Fruit fly (Drosophila melanogaster) whole organism, embryonic: ENCODE measurements around the gene dls.

Experiments used
- ATbp ChIP-seq: fragments of 200-800 bp; sonication (Bioruptor generic); optimal IDR thresholded peaks from 2 replicates; lab custom pipeline; 2017; ENCODE audit warnings: missing biosample characterization, mild to moderate bottlenecking, missing genetic modification characterization, missing genetic modification reagents
- Antp ChIP-seq: fragments of 200-800 bp; sonication (Bioruptor generic); optimal IDR thresholded peaks from 3 replicates; lab custom pipeline; 2016; ENCODE audit warnings: missing biosample characterization, missing genetic modification characterization
- Bteb2 ChIP-seq: fragments of 200-800 bp; sonication (Bioruptor generic); optimal IDR thresholded peaks from 2 replicates; lab custom pipeline; 2016; ENCODE audit warnings: missing biosample characterization, missing genetic modification characterization
- C15 ChIP-seq: fragments of 200-800 bp; sonication (Bioruptor generic); IDR thresholded peaks from 3 replicates; pipeline ENCODE4 v1.3.6; 2022; ENCODE audit warnings: missing biosample characterization, missing genetic modification characterization
- CG10654 ChIP-seq: fragments of 200-800 bp; sonication (Bioruptor generic); optimal IDR thresholded peaks from 2 replicates; lab custom pipeline; 2016; ENCODE audit warnings: missing biosample characterization, missing genetic modification characterization
- CG10959 ChIP-seq: fragments of 200-800 bp; sonication (Bioruptor generic); IDR thresholded peaks from 2 replicates; pipeline ENCODE4 v1.3.6; 2022; ENCODE audit warnings: missing biosample characterization, missing genetic modification characterization
- CG11695 ChIP-seq: fragments of 200-800 bp; sonication (Bioruptor generic); IDR thresholded peaks from 3 replicates; pipeline ENCODE4 v1.3.6; 2022; ENCODE audit warnings: missing biosample characterization, missing genetic modification characterization
- CG11696 ChIP-seq: fragments of 200-800 bp; sonication (Bioruptor generic); IDR thresholded peaks from 2 replicates; pipeline ENCODE4 v1.3.6; 2022; ENCODE audit warnings: missing biosample characterization, missing genetic modification characterization
- CG12155 ChIP-seq: fragments of 200-800 bp; sonication (Bioruptor generic); optimal IDR thresholded peaks from 3 replicates; lab custom pipeline; 2016; ENCODE audit warnings: missing biosample characterization, missing genetic modification characterization
- CG15696 ChIP-seq: fragments of 200-800 bp; sonication (Bioruptor generic); optimal IDR thresholded peaks from 2 replicates; lab custom pipeline; 2019; ENCODE audit warnings: missing biosample characterization, mild to moderate bottlenecking, missing genetic modification characterization, moderate library complexity
- CG17361 ChIP-seq: fragments of 200-800 bp; sonication (Bioruptor generic); IDR thresholded peaks from 3 replicates; pipeline ENCODE4 v1.3.6; 2022; ENCODE audit warnings: missing biosample characterization, missing genetic modification characterization
- CG2129 ChIP-seq: fragments of 200-800 bp; sonication (Bioruptor generic); IDR thresholded peaks from 2 replicates; pipeline ENCODE4 v1.3.6; 2022; ENCODE audit warnings: missing biosample characterization, missing genetic modification characterization; ENCODE audit not compliant: partially characterized antibody
- CG2678 ChIP-seq: fragments of 200-800 bp; sonication (Bioruptor generic); optimal IDR thresholded peaks from 3 replicates; lab custom pipeline; 2019; ENCODE audit warnings: missing biosample characterization, mild to moderate bottlenecking, missing genetic modification characterization, moderate library complexity
- CG30403 ChIP-seq: fragments of 200-800 bp; sonication (Bioruptor generic); optimal IDR thresholded peaks from 3 replicates; lab custom pipeline; 2016; ENCODE audit warnings: missing biosample characterization, missing genetic modification characterization
- CG31441 ChIP-seq: fragments of 200-800 bp; sonication (Bioruptor generic); IDR thresholded peaks from 2 replicates; pipeline ENCODE4 v1.3.6; 2022; ENCODE audit warnings: missing biosample characterization, missing genetic modification characterization
- CG6272 ChIP-seq: fragments of 200-800 bp; sonication (Bioruptor generic); IDR thresholded peaks from 2 replicates; pipeline ENCODE4 v1.3.6; 2022; ENCODE audit warnings: missing biosample characterization, missing genetic modification characterization
- CG7556 ChIP-seq: fragments of 200-800 bp; sonication (Bioruptor generic); optimal IDR thresholded peaks from 2 replicates; lab custom pipeline; 2017; ENCODE audit warnings: missing biosample characterization, mild to moderate bottlenecking, missing genetic modification characterization
- CG7928 ChIP-seq: fragments of 200-800 bp; sonication (Bioruptor generic); optimal IDR thresholded peaks from 2 replicates; lab custom pipeline; 2017; ENCODE audit warnings: missing biosample characterization, mild to moderate bottlenecking, missing genetic modification characterization
- CG8924 ChIP-seq: fragments of 200-800 bp; optimal IDR thresholded peaks from 3 replicates; lab custom pipeline; 2019; ENCODE audit warnings: missing biosample characterization, mild to moderate bottlenecking, missing genetic modification characterization, moderate library complexity
- Chrac-16 ChIP-seq: fragments of 200-800 bp; sonication (Bioruptor generic); optimal IDR thresholded peaks from 3 replicates; lab custom pipeline; 2016; ENCODE audit warnings: missing biosample characterization, missing genetic modification characterization
- Dll ChIP-seq: fragments of 200-800 bp; sonication (Bioruptor generic); IDR thresholded peaks from 4 replicates; pipeline ENCODE4 v1.3.6; 2022; ENCODE audit warnings: missing biosample characterization, missing genetic modification characterization; ENCODE audit not compliant: partially characterized antibody
- HLH54F ChIP-seq: fragments of 200-800 bp; sonication (Bioruptor generic); optimal IDR thresholded peaks from 3 replicates; lab custom pipeline; 2016; ENCODE audit warnings: missing biosample characterization, missing genetic modification characterization
- HLHmδ ChIP-seq: fragments of 200-800 bp; sonication (Bioruptor generic); optimal IDR thresholded peaks from 2 replicates; lab custom pipeline; 2018; ENCODE audit warnings: missing biosample characterization, mild to moderate bottlenecking, missing genetic modification characterization, moderate library complexity
- Nf-YB ChIP-seq: fragments of 200-800 bp; sonication (Bioruptor generic); optimal IDR thresholded peaks from 3 replicates; lab custom pipeline; 2019; ENCODE audit warnings: missing biosample characterization, mild to moderate bottlenecking, missing genetic modification characterization, moderate library complexity
- Six4 ChIP-seq: fragments of 200-800 bp; sonication (Bioruptor generic); optimal IDR thresholded peaks from 2 replicates; lab custom pipeline; 2016; ENCODE audit warnings: missing biosample characterization, missing genetic modification characterization
- Spps ChIP-seq: fragments of 200-800 bp; sonication (Bioruptor generic); optimal IDR thresholded peaks from 2 replicates; lab custom pipeline; 2018; ENCODE audit warnings: missing biosample characterization, mild to moderate bottlenecking, missing genetic modification characterization
- Trl ChIP-seq, 3 experiments: fragments of >200 bp in 2 of 3; fragments of 200-800 bp in 1 of 3; sonication (Bioruptor generic) in 1 of 3; optimal IDR thresholded peaks; 2 replicates in 1 of 3; 3 replicates in 2 of 3; lab custom pipeline; 2016 to 2017; ENCODE audit warnings: missing biosample characterization in 1 of 3, missing genetic modification characterization in 1 of 3
- Vsx1 ChIP-seq: fragments of 200-800 bp; sonication (Bioruptor generic); optimal IDR thresholded peaks from 2 replicates; lab custom pipeline; 2017; ENCODE audit warnings: missing biosample characterization, mild to moderate bottlenecking, missing genetic modification characterization, missing genetic modification reagents
- YL-1 ChIP-seq: fragments of 200-800 bp; sonication (Bioruptor generic); optimal IDR thresholded peaks from 3 replicates; lab custom pipeline; 2017; ENCODE audit warnings: missing biosample characterization, mild to moderate bottlenecking, missing genetic modification characterization
- al ChIP-seq: fragments of 200-800 bp; sonication (Bioruptor generic); IDR thresholded peaks from 2 replicates; pipeline ENCODE4 v1.3.6; 2022; ENCODE audit warnings: missing biosample characterization, missing genetic modification characterization
- amos ChIP-seq: fragments of 200-800 bp; sonication (Bioruptor generic); IDR thresholded peaks from 2 replicates; pipeline ENCODE4 v1.3.6; 2022; ENCODE audit warnings: missing biosample characterization, missing genetic modification characterization; ENCODE audit not compliant: partially characterized antibody
- aop ChIP-seq: fragments of 200-800 bp; sonication (Bioruptor generic); IDR thresholded peaks from 2 replicates; pipeline ENCODE4 v1.3.6; 2022; ENCODE audit warnings: missing biosample characterization, missing genetic modification characterization
- btn ChIP-seq: fragments of 200-800 bp; sonication (Bioruptor generic); optimal IDR thresholded peaks from 2 replicates; lab custom pipeline; 2016; ENCODE audit warnings: missing biosample characterization, missing genetic modification characterization
- caup ChIP-seq: fragments of 200-800 bp; sonication (Bioruptor generic); optimal IDR thresholded peaks from 3 replicates; lab custom pipeline; 2017; ENCODE audit warnings: missing biosample characterization, mild to moderate bottlenecking, missing genetic modification characterization, moderate library complexity; ENCODE audit not compliant: severe bottlenecking
- chm ChIP-seq: fragments of 200-800 bp; sonication (Bioruptor generic); IDR thresholded peaks from 2 replicates; pipeline ENCODE4 v1.3.6; 2022; ENCODE audit warnings: missing biosample characterization, missing genetic modification characterization
- danr ChIP-seq: fragments of 200-800 bp; sonication (Bioruptor generic); IDR thresholded peaks from 2 replicates; pipeline ENCODE4 v1.3.6; 2022; ENCODE audit warnings: missing biosample characterization, missing genetic modification characterization
- dmrt11E ChIP-seq: fragments of 200-800 bp; sonication (Bioruptor generic); optimal IDR thresholded peaks from 3 replicates; lab custom pipeline; 2018; ENCODE audit warnings: missing biosample characterization, mild to moderate bottlenecking, missing genetic modification characterization, moderate library complexity
- emc ChIP-seq: fragments of 200-800 bp; sonication (Bioruptor generic); optimal IDR thresholded peaks from 2 replicates; lab custom pipeline; 2016; ENCODE audit warnings: missing biosample characterization, missing genetic modification characterization
- eyg ChIP-seq: fragments of 200-800 bp; sonication (Bioruptor generic); optimal IDR thresholded peaks from 3 replicates; lab custom pipeline; 2016; ENCODE audit warnings: missing biosample characterization, missing genetic modification characterization
- grau ChIP-seq: fragments of 200-800 bp; optimal IDR thresholded peaks from 3 replicates; lab custom pipeline; 2019; ENCODE audit warnings: missing biosample characterization, mild to moderate bottlenecking, missing genetic modification characterization, moderate library complexity
- lola ChIP-seq, 3 experiments: fragments of >200 bp in 2 of 3; fragments of 200-800 bp in 1 of 3; sonication (Bioruptor generic) in 1 of 3; optimal IDR thresholded peaks; 2 replicates each; lab custom pipeline; 2017 to 2019; ENCODE audit warnings: missing biosample characterization in 3 of 3, missing genetic modification characterization in 3 of 3, mild to moderate bottlenecking in 1 of 3, moderate library complexity in 1 of 3
- nom ChIP-seq: fragments of 200-800 bp; sonication (Bioruptor generic); optimal IDR thresholded peaks from 2 replicates; lab custom pipeline; 2017; ENCODE audit warnings: missing biosample characterization, missing genetic modification characterization, mild to moderate bottlenecking, moderate library complexity, missing genetic modification reagents
- phol ChIP-seq: fragments of 200-800 bp; sonication (Bioruptor generic); optimal IDR thresholded peaks from 3 replicates; lab custom pipeline; 2018; ENCODE audit warnings: missing biosample characterization, mild to moderate bottlenecking, missing genetic modification characterization, moderate library complexity
- stc ChIP-seq: fragments of 200-800 bp; sonication (Bioruptor generic); IDR thresholded peaks from 2 replicates; pipeline ENCODE4 v1.3.6; 2022; ENCODE audit warnings: missing biosample characterization, missing genetic modification characterization
- sug ChIP-seq: fragments of 200-800 bp; optimal IDR thresholded peaks from 2 replicates; lab custom pipeline; 2019; ENCODE audit warnings: missing biosample characterization, mild to moderate bottlenecking, missing genetic modification characterization, moderate library complexity
- tio ChIP-seq: fragments of 200-800 bp; sonication (Bioruptor generic); optimal IDR thresholded peaks from 2 replicates; lab custom pipeline; 2017; ENCODE audit warnings: missing biosample characterization, missing genetic modification characterization, inconsistent platforms
- trh ChIP-seq: fragments of 200-800 bp; sonication (Bioruptor generic); optimal IDR thresholded peaks from 2 replicates; lab custom pipeline; 2016; ENCODE audit warnings: missing biosample characterization, missing genetic modification characterization
- zen2 ChIP-seq: fragments of 200-800 bp; sonication (Bioruptor generic); IDR thresholded peaks from 3 replicates; pipeline ENCODE4 v1.3.6; 2022; ENCODE audit warnings: missing biosample characterization, missing genetic modification characterization; ENCODE audit not compliant: partially characterized antibody

The dls gene

DNA sequence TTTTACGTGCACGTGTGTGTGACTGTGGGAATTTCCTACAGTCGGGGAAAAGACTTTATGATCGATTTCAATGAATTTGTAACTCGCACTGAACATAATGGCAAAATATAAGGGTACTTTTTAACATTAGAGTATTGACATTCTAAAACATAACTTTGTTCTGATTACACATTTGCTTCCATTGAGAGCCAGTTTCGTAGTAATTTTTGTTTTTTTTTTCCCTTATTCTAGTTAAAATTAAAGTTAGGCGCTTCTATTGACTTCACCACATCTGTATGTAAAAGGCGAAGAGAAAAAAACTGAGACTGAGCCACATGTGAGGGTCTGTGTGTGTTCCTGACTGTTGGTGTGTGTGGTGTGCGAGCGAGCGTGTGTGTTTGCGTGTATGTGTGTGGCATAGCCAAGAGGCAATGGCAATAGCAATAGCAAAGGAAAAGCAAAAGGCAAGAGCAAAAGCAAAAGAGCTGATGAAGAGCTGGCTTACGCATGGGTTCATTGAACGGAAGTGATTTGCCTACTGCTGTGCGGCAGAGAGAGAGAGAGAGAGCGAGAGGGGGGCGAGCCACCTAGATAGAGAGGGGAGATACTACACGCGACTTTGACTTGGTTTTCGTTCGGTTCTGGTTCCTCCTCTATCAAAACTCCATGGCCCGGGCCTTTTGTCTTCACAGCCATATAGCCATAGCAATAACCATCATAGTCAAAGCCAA, 39.1 kb upstream of the dls start (continued):
- 0 out of 2 replicates have a peak, but pooled peaks have one; percentile 30 for TF ChIP-seq chm
- TF ChIP-seq emc (GFP tag; lab: Kevin White, UChicago), result no peak
- TF ChIP-seq CG15696 (tag; lab: Kevin White, UChicago), result no peak
- TF ChIP-seq Chrac-16 (GFP tag; lab: Kevin White, UChicago), result peak; percentile 62
- peak; percentile 77 for TF ChIP-seq CG31441 (GFP tag; lab: Robert Waterston, UW)
- TF ChIP-seq CG10959 (GFP tag; lab: Robert Waterston, UW), result no peak
- TF ChIP-seq CG7928, result peak; percentile 14
- TF ChIP-seq YL-1 (GFP tag; lab: Kevin White, UChicago), result no peak
- TF ChIP-seq Six4 (GFP tag; lab: Kevin White, UChicago), result peak; percentile 37
- 0 out of 2 replicates have a peak, but pooled peaks have one; percentile 48 for TF ChIP-seq al (GFP tag; lab: Robert Waterston, UW)
- TF ChIP-seq nom (GFP tag; lab: Kevin White, UChicago), result peak; percentile 5
- TF ChIP-seq Dll (GFP tag; lab: Robert Waterston, UW), result no peak
- TF ChIP-seq trh (GFP tag; lab: Kevin White, UChicago), result no peak
- TF ChIP-seq Spps (tag; lab: Kevin White, UChicago), result peak; percentile 10
- TF ChIP-seq amos, result no peak
- peak; percentile 62 for TF ChIP-seq eyg (GFP tag; lab: Kevin White, UChicago)
- TF ChIP-seq Nf-YB, result peak; percentile 53
- peak in 1 of 3 experiments; percentile 49 for TF ChIP-seq lola (GFP tag; optimal IDR thresholded peaks at IDR 0.05; lab: Kevin White, UChicago)
- TF ChIP-seq zen2, result no peak
- TF ChIP-seq HLH54F (GFP tag; lab: Kevin White, UChicago), result peak; percentile 74
- TF ChIP-seq CG30403 (GFP tag; lab: Kevin White, UChicago), result peak; percentile 68
- no peak for TF ChIP-seq CG6272 (GFP tag; lab: Robert Waterston, UW)
- TF ChIP-seq CG2129 (GFP tag; lab: Robert Waterston, UW), result no peak
- no peak; the same call in 1 of the 2 replicates for TF ChIP-seq stc (GFP tag; lab: Robert Waterston, UW)
- peak; percentile 54 for TF ChIP-seq Antp (GFP tag; lab: Kevin White, UChicago)
- TF ChIP-seq CG8924 (tag; lab: Kevin White, UChicago), result peak; percentile 79
- TF ChIP-seq CG17361, result peak; percentile 76
- peak; percentile 11; the same call in 1 of the 2 replicates for TF ChIP-seq danr (GFP tag; lab: Robert Waterston, UW)
- peak; percentile 64 for TF ChIP-seq CG12155 (GFP tag; lab: Kevin White, UChicago)
- peak; percentile 82 for TF ChIP-seq grau
- TF ChIP-seq dmrt11E (tag; lab: Kevin White, UChicago), result peak; percentile 8
- TF ChIP-seq Vsx1 (GFP tag; lab: Kevin White, UChicago), result no peak
- peak; percentile 80 for TF ChIP-seq caup (GFP tag; lab: Kevin White, UChicago)
- peak; percentile 55 for TF ChIP-seq Bteb2 (GFP tag; lab: Kevin White, UChicago)
- peak; percentile 63 for TF ChIP-seq phol (tag; lab: Kevin White, UChicago)
- TF ChIP-seq C15, result no peak
- TF ChIP-seq tio (GFP tag; lab: Kevin White, UChicago), result peak; percentile 64
- no peak; the same call in 1 of the 2 replicates for TF ChIP-seq aop (GFP tag; lab: Robert Waterston, UW)
- TF ChIP-seq CG7556, result peak; percentile 83
- TF ChIP-seq HLHmδ (GFP tag; lab: Kevin White, UChicago), result no peak
- peak; percentile 78 for TF ChIP-seq CG11695 (GFP tag; lab: Robert Waterston, UW)
- TF ChIP-seq btn (GFP tag; lab: Kevin White, UChicago), result no peak
- TF ChIP-seq Trl (optimal IDR thresholded peaks at IDR 0.05; lab: Kevin White, UChicago), result peak; percentile 57 to 87
- peak; percentile 37 for TF ChIP-seq Trl (GFP tag; optimal IDR thresholded peaks at IDR 0.05; lab: Kevin White, UChicago)
- TF ChIP-seq ATbp (GFP tag; lab: Kevin White, UChicago), result peak; percentile 42
- TF ChIP-seq CG10654, result peak; percentile 25
- TF ChIP-seq sug (tag; lab: Kevin White, UChicago), result peak; percentile 65
- peak; percentile 90 for TF ChIP-seq CG2678 (tag; lab: Kevin White, UChicago)
- peak; percentile 88 for TF ChIP-seq CG11696 (GFP tag; lab: Robert Waterston, UW)
